Fruit fly (Drosophila melanogaster): ENCODE data around the gene Spn38F.

Spn38F gene

DNA sequence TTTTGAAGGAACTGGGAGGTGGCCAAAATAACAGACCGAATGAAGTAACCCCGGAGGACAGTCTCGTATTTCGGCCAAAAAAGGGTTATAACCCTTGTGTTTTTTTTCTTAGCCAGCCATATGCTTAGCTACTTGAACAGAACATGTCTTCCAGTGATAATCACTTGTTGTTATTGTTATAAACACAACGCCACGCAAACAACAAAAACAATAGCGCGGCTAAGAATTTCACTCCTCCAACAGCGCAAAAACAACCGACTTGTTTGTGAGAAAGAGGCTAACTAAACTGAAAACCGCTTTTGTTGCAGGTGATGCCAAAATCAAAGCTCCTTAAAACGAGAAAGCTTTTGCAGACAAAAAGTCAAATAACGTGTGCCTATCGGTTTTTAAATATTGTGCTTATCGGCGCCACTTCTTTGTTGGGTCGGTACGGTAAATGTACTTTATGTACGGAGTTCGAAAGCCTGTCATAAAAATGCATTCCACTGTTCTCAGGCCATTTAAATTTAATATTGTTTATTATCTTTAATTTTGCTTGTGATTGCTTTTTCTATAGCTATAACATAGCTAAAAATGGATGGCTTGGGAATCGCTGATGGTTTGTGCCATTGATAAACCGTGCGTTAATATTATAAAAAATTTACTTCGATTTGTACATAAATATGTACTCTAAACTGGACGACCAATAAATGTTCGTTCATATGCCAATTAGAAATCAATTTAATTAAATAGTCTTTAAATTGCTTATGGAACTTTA lies 40.8 kb downstream of the Spn38F start, which contains the start of gene vari:
Gene vari (minus strand): TSS at position 285 of the 757 bp plus-strand sequence.
- TF ChIP-seq CG9705 (GFP tag; optimal IDR thresholded peaks at IDR 0.05) (no peak), Myc (optimal IDR thresholded peaks at IDR 0.05) (peak; percentile 92), Dif (GFP tag; optimal IDR thresholded peaks at IDR 0.05; ENCODE audit: partially characterized antibody) (peak; percentile 35), brk (GFP tag; optimal IDR thresholded peaks at IDR 0.05) (no peak), dl (GFP tag; optimal IDR thresholded peaks at IDR 0.05; ENCODE audit: insufficient read depth in 1 of 2, partially characterized antibody in 2 of 2) (peak in 1 of 2 experiments; percentile 41), dmrt93B (GFP tag; optimal IDR thresholded peaks at IDR 0.05) (no peak), sage (GFP tag; optimal IDR thresholded peaks at IDR 0.05) (peak; percentile 10), rgr (GFP tag; optimal IDR thresholded peaks at IDR 0.05) (no peak), Sp1 (GFP tag; optimal IDR thresholded peaks at IDR 0.05) (peak; percentile 11), Vsx2 (GFP tag; optimal IDR thresholded peaks at IDR 0.05; ENCODE audit: partially characterized antibody) (peak; percentile 43), sv (GFP tag; optimal IDR thresholded peaks at IDR 0.05) (no peak), h (GFP tag; optimal IDR thresholded peaks at IDR 0.05) (no peak), GATAd (GFP tag; optimal IDR thresholded peaks at IDR 0.05) (no peak), Hr78 (GFP tag; optimal IDR thresholded peaks at IDR 0.05) (no peak)

DNA sequence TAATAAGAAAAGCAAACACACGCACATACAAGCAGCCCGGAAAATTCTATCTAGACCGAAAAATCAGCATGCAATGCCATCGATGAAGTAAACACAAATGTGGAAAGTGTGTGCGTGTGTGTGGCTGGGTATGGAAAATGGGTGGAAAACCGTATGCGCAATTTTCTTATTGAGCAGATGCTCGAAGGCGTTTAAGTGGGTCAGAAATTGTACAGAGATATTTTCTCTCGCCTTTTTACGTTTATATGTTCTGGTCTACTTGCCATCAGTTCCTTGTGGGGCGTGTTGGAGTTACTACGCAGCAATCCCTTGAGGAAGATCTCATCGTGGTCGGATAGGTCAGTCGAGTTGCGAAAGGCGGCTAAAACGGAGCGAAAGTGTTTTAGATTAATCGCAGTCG lies 42.0 kb downstream of the Spn38F start:
- no peak for TF ChIP-seq GATAd (GFP tag; optimal IDR thresholded peaks at IDR 0.05)
- no peak for TF ChIP-seq CG32264 (GFP tag; optimal IDR thresholded peaks at IDR 0.05)
- TF ChIP-seq Abd-B (GFP tag; optimal IDR thresholded peaks at IDR 0.05), result no peak
- TF ChIP-seq CG9705 (GFP tag; optimal IDR thresholded peaks at IDR 0.05), result no peak
- no peak for TF ChIP-seq jim (GFP tag; optimal IDR thresholded peaks at IDR 0.05)
- TF ChIP-seq Hr78 (GFP tag; optimal IDR thresholded peaks at IDR 0.05), result no peak
- TF ChIP-seq CrebA (GFP tag; optimal IDR thresholded peaks at IDR 0.05; ENCODE audit: borderline replicate concordance), result no peak
- TF ChIP-seq dmrt93B (GFP tag; optimal IDR thresholded peaks at IDR 0.05), result no peak
- no peak for TF ChIP-seq pan (optimal IDR thresholded peaks at IDR 0.05)
- TF ChIP-seq Hr83 (GFP tag; optimal IDR thresholded peaks at IDR 0.05; ENCODE audit: poor library complexity, severe bottlenecking), result no peak

DNA sequence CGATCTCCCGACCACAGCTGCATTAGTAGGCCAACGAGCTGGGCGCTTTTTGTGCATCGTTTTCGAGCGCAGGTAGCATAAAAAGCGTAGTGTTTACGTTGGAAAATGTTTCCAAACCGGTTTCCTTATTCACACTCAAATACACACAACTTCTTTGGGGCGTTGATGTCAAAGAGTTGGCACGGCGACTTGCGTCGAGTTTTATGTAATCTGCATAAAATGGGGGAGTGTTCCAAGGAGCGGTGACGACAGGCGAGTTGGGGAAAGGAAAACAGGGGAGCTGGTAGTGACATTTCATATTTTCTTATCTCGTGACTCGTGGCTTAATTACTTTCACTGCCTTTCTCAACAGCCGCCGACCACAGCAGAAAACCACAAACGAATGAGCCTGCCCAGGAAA lies 43.1 kb downstream of the Spn38F start:
- TF ChIP-seq N (GFP tag; optimal IDR thresholded peaks at IDR 0.05) (no peak), Hnf4 (GFP tag; optimal IDR thresholded peaks at IDR 0.05) (no peak), CG9705 (GFP tag; optimal IDR thresholded peaks at IDR 0.05) (no peak), GATAd (GFP tag; optimal IDR thresholded peaks at IDR 0.05) (no peak), brk (GFP tag; optimal IDR thresholded peaks at IDR 0.05) (no peak), ey (GFP tag; optimal IDR thresholded peaks at IDR 0.05) (no peak), tai (GFP tag; optimal IDR thresholded peaks at IDR 0.05) (no peak), sv (GFP tag; optimal IDR thresholded peaks at IDR 0.05) (no peak), h (GFP tag; optimal IDR thresholded peaks at IDR 0.05) (no peak), dsf (GFP tag; optimal IDR thresholded peaks at IDR 0.05; ENCODE audit: borderline replicate concordance) (no peak), Myc (optimal IDR thresholded peaks at IDR 0.05) (no peak), HLH106 (tag; optimal IDR thresholded peaks at IDR 0.05) (no peak), Dfd (GFP tag; optimal IDR thresholded peaks at IDR 0.05) (no peak), CG32264 (GFP tag; optimal IDR thresholded peaks at IDR 0.05) (no peak)

- TF ChIP-seq Jra (GFP tag; optimal IDR thresholded peaks at IDR 0.05) (peak; percentile 76), br (GFP tag; optimal IDR thresholded peaks at IDR 0.05) (peak; percentile 38), OdsH (GFP tag; optimal IDR thresholded peaks at IDR 0.05) (no peak), woc (GFP tag; optimal IDR thresholded peaks at IDR 0.05) (no peak), Hr83 (GFP tag; optimal IDR thresholded peaks at IDR 0.05; ENCODE audit: poor library complexity, severe bottlenecking) (peak; percentile 91), Sp1 (GFP tag; optimal IDR thresholded peaks at IDR 0.05) (peak; percentile 20), h (GFP tag; optimal IDR thresholded peaks at IDR 0.05) (peak; percentile 7), Hnf4 (GFP tag; optimal IDR thresholded peaks at IDR 0.05) (peak; percentile 53), Rel (GFP tag; optimal IDR thresholded peaks at IDR 0.05) (peak; percentile 2), Rel (tag; optimal IDR thresholded peaks at IDR 0.05) (peak; percentile 20), ey (GFP tag; optimal IDR thresholded peaks at IDR 0.05) (no peak), tai (GFP tag; optimal IDR thresholded peaks at IDR 0.05) (no peak), dl (GFP tag; optimal IDR thresholded peaks at IDR 0.05; ENCODE audit: insufficient read depth in 1 of 2, partially characterized antibody in 2 of 2) (peak in 1 of 2 experiments; percentile 26), fru (GFP tag; optimal IDR thresholded peaks at IDR 0.05) (peak; percentile 63), jim (GFP tag; optimal IDR thresholded peaks at IDR 0.05) (peak; percentile 56), psq (GFP tag; optimal IDR thresholded peaks at IDR 0.05) (peak; percentile 8), Dif (GFP tag; optimal IDR thresholded peaks at IDR 0.05; ENCODE audit: partially characterized antibody) (peak; percentile 74)
Measured at dm6 chr2L:20793881-20794280, 43.9 kb downstream of the Spn38F start.
